Worm (Caenorhabditis elegans) whole organism, L1 larva: Measurements from ENCODE around the gene R151.8.

Experiments
- aly-2 ChIP-seq: fragments of 150-350 bp; optimal IDR thresholded peaks from 2 replicates; lab custom pipeline; 2014; ENCODE audit warnings: missing biosample characterization, missing genetic modification characterization
- dpl-1 ChIP-seq, 3 experiments: fragments of 150-350 bp in 2 of 3; sonication (generic microtip) in 1 of 3; optimal IDR thresholded peaks; 2 replicates each; lab custom pipeline; 2014 to 2017; ENCODE audit warnings: missing biosample characterization in 3 of 3, missing genetic modification characterization in 3 of 3, missing genetic modification reagents in 3 of 3
- lin-13 ChIP-seq: fragments of 150-350 bp; optimal IDR thresholded peaks from 2 replicates; lab custom pipeline; 2014; ENCODE audit warnings: missing biosample characterization, missing genetic modification reagents, missing genetic modification characterization
- lir-3 ChIP-seq: sonication (generic microtip); optimal IDR thresholded peaks from 2 replicates; lab custom pipeline; 2016; ENCODE audit warnings: mild to moderate bottlenecking, missing genetic modification characterization, moderate library complexity, missing compliant biosample characterization; ENCODE audit not compliant: poor library complexity
- lsy-2 ChIP-seq, 2 experiments: fragments of 150-350 bp; optimal IDR thresholded peaks; 2 replicates each; lab custom pipeline; 2014; ENCODE audit warnings: missing biosample characterization in 2 of 2, missing genetic modification characterization in 2 of 2
- mep-1 ChIP-seq: fragments of 150-350 bp; optimal IDR thresholded peaks from 2 replicates; lab custom pipeline; 2014; ENCODE audit warnings: missing biosample characterization, missing genetic modification characterization
- nhr-11 ChIP-seq: fragments of 150-350 bp; optimal IDR thresholded peaks from 2 replicates; lab custom pipeline; 2014; ENCODE audit warnings: missing biosample characterization, missing genetic modification characterization
- nhr-19 ChIP-seq: fragments of 200-800 bp; sonication (Bioruptor generic); conservative IDR thresholded peaks from 2 replicates; pipeline ENCODE4 v1.3.6; 2022; ENCODE audit warnings: missing genetic modification characterization, missing compliant biosample characterization
- nhr-237 ChIP-seq: fragments of 150-350 bp; optimal IDR thresholded peaks from 2 replicates; lab custom pipeline; 2014; ENCODE audit warnings: missing biosample characterization, missing genetic modification characterization
- nhr-77 ChIP-seq: fragments of 150-350 bp; optimal IDR thresholded peaks from 2 replicates; lab custom pipeline; 2014; ENCODE audit warnings: missing biosample characterization, missing genetic modification characterization
- sox-4 ChIP-seq: sonication (generic microtip); optimal IDR thresholded peaks from 2 replicates; lab custom pipeline; 2016; ENCODE audit warnings: missing genetic modification characterization, missing compliant biosample characterization
- ztf-11 ChIP-seq, 2 experiments: sonication (generic microtip); optimal IDR thresholded peaks; 2 replicates each; lab custom pipeline; 2016 to 2017; ENCODE audit warnings: missing genetic modification characterization in 2 of 2, missing biosample characterization in 1 of 2, missing compliant biosample characterization in 1 of 2

ce11 chrIII:7241065-7241464, 11.5 kb upstream of the R151.8 start, which contains the start of gene ztf-31:
- no peak for TF ChIP-seq aly-2 (tag; lab: Kevin White, UChicago)
- no peak for TF ChIP-seq nhr-11 (tag; lab: Kevin White, UChicago)
- TF ChIP-seq lir-3 (tag; lab: Kevin White, UChicago), result no peak
- TF ChIP-seq nhr-19 (GFP tag; lab: Robert Waterston, UW), result no peak
- TF ChIP-seq dpl-1 (GFP tag; optimal IDR thresholded peaks at IDR 0.05; lab: Kevin White, UChicago), result no peak
- TF ChIP-seq lsy-2 (tag; optimal IDR thresholded peaks at IDR 0.05; lab: Kevin White, UChicago), result no peak
- TF ChIP-seq lin-13 (GFP tag; lab: Kevin White, UChicago), result no peak
- no peak for TF ChIP-seq sox-4 (tag; lab: Kevin White, UChicago)
- no peak for TF ChIP-seq nhr-237
- TF ChIP-seq ztf-11 (tag; optimal IDR thresholded peaks at IDR 0.05; lab: Kevin White, UChicago), result no peak
- no peak for TF ChIP-seq mep-1
- TF ChIP-seq nhr-77 (tag; lab: Kevin White, UChicago), result no peak
